Fruit fly (Drosophila melanogaster): ENCODE data around the gene CG43169.

Gene CG43169

dm6 chr3L:8852907-8853306, 35.5 kb downstream of the CG43169 start (continued):
- TF ChIP-seq Taf1 (GFP tag; IDR thresholded peaks at IDR 0.05) (0 out of 2 replicates have a peak, but pooled peaks have one; percentile 13), jumu (GFP tag; optimal IDR thresholded peaks at IDR 0.05) (peak; percentile 48), Neu2 (GFP tag; optimal IDR thresholded peaks at IDR 0.05; ENCODE audit: borderline replicate concordance) (no peak), Lhr (GFP tag; optimal IDR thresholded peaks at IDR 0.05) (no peak), CG4404 (GFP tag; IDR thresholded peaks at IDR 0.05) (0 out of 2 replicates have a peak, but pooled peaks have one; percentile 15), usp (GFP tag; optimal IDR thresholded peaks at IDR 0.05) (no peak), her (GFP tag; optimal IDR thresholded peaks at IDR 0.05) (no peak), dmrt99B (tag; optimal IDR thresholded peaks at IDR 0.05) (no peak), Eip74EF (GFP tag; optimal IDR thresholded peaks at IDR 0.05) (no peak), nmo (GFP tag; optimal IDR thresholded peaks at IDR 0.05) (no peak), CG13624 (GFP tag; optimal IDR thresholded peaks at IDR 0.05) (peak; percentile 15), lbe (GFP tag; optimal IDR thresholded peaks at IDR 0.05) (no peak), ken (GFP tag; IDR thresholded peaks at IDR 0.05) (no peak; the same call in 2 of the 3 replicates), CG11560 (tag; IDR thresholded peaks at IDR 0.05) (no peak), CG17912 (GFP tag; optimal IDR thresholded peaks at IDR 0.05) (no peak), esg (GFP tag; conservative IDR thresholded peaks at IDR 0.05) (0 out of 2 replicates have a peak, but pooled peaks have one; percentile 19), CG13123 (GFP tag; optimal IDR thresholded peaks at IDR 0.05) (no peak), CG15479 (GFP tag; optimal IDR thresholded peaks at IDR 0.05) (no peak), wek (GFP tag; optimal IDR thresholded peaks at IDR 0.05) (no peak), CG6813 (GFP tag; optimal IDR thresholded peaks at IDR 0.05) (no peak), chif (GFP tag; optimal IDR thresholded peaks at IDR 0.05) (no peak), emc (GFP tag; optimal IDR thresholded peaks at IDR 0.05) (no peak), Stat92E (GFP tag; optimal IDR thresholded peaks at IDR 0.05) (no peak), odd (GFP tag; optimal IDR thresholded peaks at IDR 0.05) (no peak), CG13296 (GFP tag; optimal IDR thresholded peaks at IDR 0.05) (no peak), Optix (GFP tag; IDR thresholded peaks at IDR 0.05) (peak; percentile 47; the same call in 1 of the 3 replicates), nerfin-1 (tag; optimal IDR thresholded peaks at IDR 0.05) (no peak), kni (GFP tag; optimal IDR thresholded peaks at IDR 0.05) (no peak), ac (GFP tag; optimal IDR thresholded peaks at IDR 0.05) (no peak), Sry-δ (GFP tag; optimal IDR thresholded peaks at IDR 0.05) (no peak), Bteb2 (GFP tag; optimal IDR thresholded peaks at IDR 0.05) (no peak), Ptx1 (GFP tag; IDR thresholded peaks at IDR 0.05) (0 out of 2 replicates have a peak, but pooled peaks have one; percentile 33), Asciz (GFP tag; optimal IDR thresholded peaks at IDR 0.05) (no peak), peb (GFP tag; IDR thresholded peaks at IDR 0.05) (no peak), Hsf (GFP tag; optimal IDR thresholded peaks at IDR 0.05) (no peak), dysf (GFP tag; IDR thresholded peaks at IDR 0.05) (peak; percentile 50; the same call in 2 of the 3 replicates), vfl (GFP tag; optimal IDR thresholded peaks at IDR 0.05) (no peak), ind (GFP tag; optimal IDR thresholded peaks at IDR 0.05) (peak; percentile 29), CG7745 (tag; optimal IDR thresholded peaks at IDR 0.05) (no peak), ro (GFP tag; IDR thresholded peaks at IDR 0.05) (no peak), sd (tag; optimal IDR thresholded peaks at IDR 0.05) (no peak), Oli (tag; optimal IDR thresholded peaks at IDR 0.05) (peak; percentile 10), ash1 (GFP tag; optimal IDR thresholded peaks at IDR 0.05) (no peak), CG9797 (GFP tag; optimal IDR thresholded peaks at IDR 0.05) (no peak), fd102C (GFP tag; optimal IDR thresholded peaks at IDR 0.05) (no peak), tna (GFP tag; IDR thresholded peaks at IDR 0.05; ENCODE audit: partially characterized antibody) (no peak), tll (GFP tag; optimal IDR thresholded peaks at IDR 0.05) (no peak), Ets65A (GFP tag) (peak; percentile 96), ERR (GFP tag; optimal IDR thresholded peaks at IDR 0.05) (no peak), onecut (GFP tag; IDR thresholded peaks at IDR 0.05) (no peak), Hr39 (optimal IDR thresholded peaks at IDR 0.05) (no peak)

Data from whole organism, embryonic.